Worm (Caenorhabditis elegans): ENCODE data around the gene glp-1.

DNA sequence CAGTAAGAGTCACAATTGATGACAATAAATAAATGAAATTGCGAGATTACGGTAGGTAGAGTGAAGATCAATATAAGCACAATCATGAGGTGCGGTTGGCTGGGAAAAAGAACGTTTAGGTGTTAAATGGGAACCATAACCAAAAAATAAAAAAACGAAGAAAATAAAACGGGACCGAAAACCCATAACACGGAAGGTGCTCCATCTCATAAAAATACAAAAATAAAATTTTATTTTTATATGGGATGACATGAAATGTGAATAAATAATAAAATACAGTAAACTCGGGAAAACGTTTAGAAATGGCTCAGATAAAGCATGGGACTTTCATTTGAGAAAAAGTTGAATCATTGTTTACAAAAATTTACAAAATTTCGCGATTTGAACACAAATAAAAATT, 16.5 kb upstream of the glp-1 start, which contains the start of gene F02A9.7:
- TF ChIP-seq flt-1 (GFP tag; IDR thresholded peaks at IDR 0.05) (no peak), ceh-13 (GFP tag; optimal IDR thresholded peaks at IDR 0.05) (no peak), tra-4 (tag; optimal IDR thresholded peaks at IDR 0.05) (no peak), scrt-1 (GFP tag; IDR thresholded peaks at IDR 0.05) (no peak), aly-1 (tag; optimal IDR thresholded peaks at IDR 0.05) (no peak), sea-1 (GFP tag; conservative IDR thresholded peaks at IDR 0.05) (no peak), ama-1 (optimal IDR thresholded peaks at IDR 0.05) (no peak)
